Worm (Caenorhabditis elegans) whole organism, early embryonic: ENCODE results near the gene str-38.
"Not testable (repeated sequence)": the region's sequence is repeated elsewhere in the genome, so short reads cannot be mapped to it uniquely, and the experiment has no call there.

Experiments used
- ama-1 ChIP-seq: fragments of 150-350 bp; optimal IDR thresholded peaks from 2 replicates; lab custom pipeline; 2014
- ets-7 ChIP-seq: sonication (generic microtip); optimal IDR thresholded peaks from 2 replicates; lab custom pipeline; 2016; ENCODE audit warnings: missing genotype, missing genetic modification characterization, missing compliant biosample characterization
- hmbx-1 ChIP-seq: sonication (generic microtip); optimal IDR thresholded peaks from 2 replicates; lab custom pipeline; 2016; ENCODE audit warnings: mild to moderate bottlenecking, missing genetic modification characterization, missing compliant biosample characterization
- pes-1 ChIP-seq: fragments of 200-800 bp; sonication (Bioruptor generic); IDR thresholded peaks from 2 replicates; pipeline ENCODE4 v1.3.6; 2022; ENCODE audit warnings: missing genetic modification reagents, missing genetic modification characterization, missing compliant biosample characterization
- scrt-1 ChIP-seq: fragments of 200-800 bp; sonication (Bioruptor generic); IDR thresholded peaks from 2 replicates; pipeline ENCODE4 v1.3.6; 2022; ENCODE audit warnings: missing genetic modification characterization, missing compliant biosample characterization
- sea-1 ChIP-seq: fragments of 200-800 bp; sonication (Bioruptor generic); conservative IDR thresholded peaks from 2 replicates; pipeline ENCODE4 v1.3.6; 2022; ENCODE audit warnings: missing genetic modification characterization, missing compliant biosample characterization
- tbx-11 ChIP-seq: fragments of 200-800 bp; sonication (Bioruptor generic); IDR thresholded peaks from 2 replicates; pipeline ENCODE4 v1.3.6; 2022; ENCODE audit warnings: missing genetic modification characterization, missing compliant biosample characterization
- tbx-37 ChIP-seq: fragments of 200-800 bp; sonication (Bioruptor generic); conservative IDR thresholded peaks from 2 replicates; pipeline ENCODE4 v1.3.6; 2022; ENCODE audit warnings: missing genetic modification reagents, missing genetic modification characterization, missing compliant biosample characterization
- tra-4 ChIP-seq: sonication (generic microtip); optimal IDR thresholded peaks from 2 replicates; lab custom pipeline; 2017; ENCODE audit warnings: missing genetic modification characterization, missing compliant biosample characterization

DNA sequence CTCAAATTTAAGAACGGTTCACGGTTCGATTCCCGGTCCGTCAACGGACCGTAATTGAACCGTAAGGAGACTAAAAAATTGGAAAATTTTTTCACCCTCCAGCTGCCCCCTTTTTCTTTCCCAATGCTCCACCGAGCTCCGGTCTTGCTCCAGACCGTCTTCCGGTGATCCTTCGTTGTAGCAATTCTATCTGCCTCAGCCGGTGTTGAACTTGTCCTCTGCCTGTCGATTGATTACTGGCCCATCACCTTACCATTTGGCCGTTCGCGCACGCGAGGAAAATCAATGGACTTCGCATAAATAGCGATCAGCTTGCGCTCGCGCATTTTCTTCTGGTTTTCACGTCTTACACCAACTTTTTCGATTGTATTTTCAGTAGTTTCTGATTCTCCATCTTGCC, 35.3 kb upstream of the str-38 start:
- peak; percentile 51; the same call in 1 of the 2 replicates for TF ChIP-seq scrt-1 (GFP tag; lab: Robert Waterston, UW)
- not testable (repeated sequence) for TF ChIP-seq tbx-37 (GFP tag; lab: Robert Waterston, UW); sea-1; tbx-11 (GFP tag; lab: Robert Waterston, UW); ets-7 (tag; lab: Kevin White, UChicago); ama-1 (lab: Kevin White, UChicago); tra-4 (tag; lab: Kevin White, UChicago); hmbx-1 (tag; lab: Kevin White, UChicago)
- peak; percentile 73 for TF ChIP-seq pes-1 (GFP tag; lab: Robert Waterston, UW)
